Fruit fly (Drosophila melanogaster): ENCODE results near the gene tbrd-1.

tbrd-1 gene

dm6 chr3R:23887096-23887421 lies 6.3 kb downstream of the tbrd-1 start:
- TF ChIP-seq usp (GFP tag; optimal IDR thresholded peaks at IDR 0.05) (no peak), CG8478 (optimal IDR thresholded peaks at IDR 0.05) (no peak), EcR (GFP tag; optimal IDR thresholded peaks at IDR 0.05) (no peak), Dll (optimal IDR thresholded peaks at IDR 0.05) (no peak), psq (optimal IDR thresholded peaks at IDR 0.05) (no peak), pan (optimal IDR thresholded peaks at IDR 0.05) (no peak)

dm6 chr3R:23886270-23887095 lies 6.9 kb downstream of the tbrd-1 start:
- TF ChIP-seq EcR (GFP tag; optimal IDR thresholded peaks at IDR 0.05) (no peak), usp (GFP tag; optimal IDR thresholded peaks at IDR 0.05) (no peak), psq (optimal IDR thresholded peaks at IDR 0.05) (no peak), CG8478 (optimal IDR thresholded peaks at IDR 0.05) (no peak), Dll (optimal IDR thresholded peaks at IDR 0.05) (no peak), pan (optimal IDR thresholded peaks at IDR 0.05) (no peak)

dm6 chr3R:23885660-23886059 lies 7.7 kb downstream of the tbrd-1 start:
- TF ChIP-seq Dll (optimal IDR thresholded peaks at IDR 0.05) (no peak), EcR (GFP tag; optimal IDR thresholded peaks at IDR 0.05) (no peak), psq (optimal IDR thresholded peaks at IDR 0.05) (no peak), CG8478 (optimal IDR thresholded peaks at IDR 0.05) (no peak), usp (GFP tag; optimal IDR thresholded peaks at IDR 0.05) (no peak), pan (optimal IDR thresholded peaks at IDR 0.05) (no peak)

- no peak for TF ChIP-seq usp (GFP tag; optimal IDR thresholded peaks at IDR 0.05)
- TF ChIP-seq CG8478 (optimal IDR thresholded peaks at IDR 0.05): no peak
- TF ChIP-seq psq (optimal IDR thresholded peaks at IDR 0.05): no peak
- TF ChIP-seq EcR (GFP tag; optimal IDR thresholded peaks at IDR 0.05): no peak
- TF ChIP-seq pan (optimal IDR thresholded peaks at IDR 0.05): no peak
- TF ChIP-seq Dll (optimal IDR thresholded peaks at IDR 0.05): no peak
Measured at dm6 chr3R:23885182-23885581, 8.2 kb downstream of the tbrd-1 start.

- no peak for TF ChIP-seq Dll (optimal IDR thresholded peaks at IDR 0.05)
Measured at dm6 chr3R:23884088-23884727, 9.2 kb downstream of the tbrd-1 start.

- TF ChIP-seq pan (optimal IDR thresholded peaks at IDR 0.05) (no peak), EcR (GFP tag; optimal IDR thresholded peaks at IDR 0.05) (no peak), Dll (optimal IDR thresholded peaks at IDR 0.05) (no peak), CG8478 (optimal IDR thresholded peaks at IDR 0.05) (no peak), psq (optimal IDR thresholded peaks at IDR 0.05) (no peak), usp (GFP tag; optimal IDR thresholded peaks at IDR 0.05) (no peak)
Measured at dm6 chr3R:23880280-23880679, 13.1 kb downstream of the tbrd-1 start.

dm6 chr3R:23878318-23878799 lies 15.0 kb downstream of the tbrd-1 start:
- no peak for TF ChIP-seq Dll (optimal IDR thresholded peaks at IDR 0.05)
- no peak for TF ChIP-seq usp (GFP tag; optimal IDR thresholded peaks at IDR 0.05)
- TF ChIP-seq psq (optimal IDR thresholded peaks at IDR 0.05): no peak
- TF ChIP-seq EcR (GFP tag; optimal IDR thresholded peaks at IDR 0.05): no peak
- TF ChIP-seq pan (optimal IDR thresholded peaks at IDR 0.05): no peak
- TF ChIP-seq CG8478 (optimal IDR thresholded peaks at IDR 0.05): no peak

dm6 chr3R:23877606-23878317 lies 15.6 kb downstream of the tbrd-1 start:
- TF ChIP-seq EcR (GFP tag; optimal IDR thresholded peaks at IDR 0.05) (peak; percentile 32 to 82), Dll (optimal IDR thresholded peaks at IDR 0.05) (no peak), CG8478 (optimal IDR thresholded peaks at IDR 0.05) (no peak), psq (optimal IDR thresholded peaks at IDR 0.05) (no peak), usp (GFP tag; optimal IDR thresholded peaks at IDR 0.05) (no peak)

- TF ChIP-seq CG8478 (optimal IDR thresholded peaks at IDR 0.05): no peak
- no peak for TF ChIP-seq psq (optimal IDR thresholded peaks at IDR 0.05)
- TF ChIP-seq EcR (GFP tag; optimal IDR thresholded peaks at IDR 0.05): no peak
- no peak for TF ChIP-seq Dll (optimal IDR thresholded peaks at IDR 0.05)
- TF ChIP-seq pan (optimal IDR thresholded peaks at IDR 0.05): no peak
Measured at dm6 chr3R:23876699-23877098, 16.7 kb downstream of the tbrd-1 start.

- TF ChIP-seq pan (optimal IDR thresholded peaks at IDR 0.05): no peak
- TF ChIP-seq psq (optimal IDR thresholded peaks at IDR 0.05): no peak
- no peak for TF ChIP-seq usp (GFP tag; optimal IDR thresholded peaks at IDR 0.05)
- no peak for TF ChIP-seq CG8478 (optimal IDR thresholded peaks at IDR 0.05)
Measured at dm6 chr3R:23874752-23875151, 18.6 kb downstream of the tbrd-1 start.

dm6 chr3R:23874198-23874597 lies 19.2 kb downstream of the tbrd-1 start:
- TF ChIP-seq psq (optimal IDR thresholded peaks at IDR 0.05) (no peak), EcR (GFP tag; optimal IDR thresholded peaks at IDR 0.05) (no peak), Dll (optimal IDR thresholded peaks at IDR 0.05) (no peak), pan (optimal IDR thresholded peaks at IDR 0.05) (no peak), CG8478 (optimal IDR thresholded peaks at IDR 0.05) (no peak), usp (GFP tag; optimal IDR thresholded peaks at IDR 0.05) (no peak)

- TF ChIP-seq CG8478 (optimal IDR thresholded peaks at IDR 0.05): no peak
- TF ChIP-seq Dll (optimal IDR thresholded peaks at IDR 0.05): no peak
- no peak for TF ChIP-seq EcR (GFP tag; optimal IDR thresholded peaks at IDR 0.05)
- TF ChIP-seq pan (optimal IDR thresholded peaks at IDR 0.05): no peak
Measured at dm6 chr3R:23872606-23873192, 20.7 kb downstream of the tbrd-1 start.
